Fruit fly (Drosophila melanogaster): Measurements from ENCODE around the gene CG34124.
A peak's percentile ranks its signal among the peaks of the same experiment; 100 is the strongest.

Gene CG34124

dm6 chr2L:5004677-5005463 is 46.7 kb downstream of the CG34124 start (continued):
- TF ChIP-seq GATAe (GFP tag; conservative IDR thresholded peaks at IDR 0.05), result peak; percentile 70
- TF ChIP-seq hkb (optimal IDR thresholded peaks at IDR 0.05), result no peak
- peak; percentile 97 for TF ChIP-seq hkb (GFP tag; IDR thresholded peaks at IDR 0.05)
- peak; percentile 97 for TF ChIP-seq B-H2 (GFP tag; optimal IDR thresholded peaks at IDR 0.05)
- peak; percentile 93 for TF ChIP-seq CG11504 (tag; optimal IDR thresholded peaks at IDR 0.05)
- TF ChIP-seq org-1 (GFP tag; optimal IDR thresholded peaks at IDR 0.05), result peak; percentile 92
- peak; percentile 91 for TF ChIP-seq CG18619 (GFP tag; optimal IDR thresholded peaks at IDR 0.05)
- peak; percentile 93 for TF ChIP-seq CG32767 (GFP tag; IDR thresholded peaks at IDR 0.05)
- peak; percentile 84 for TF ChIP-seq salm (tag; optimal IDR thresholded peaks at IDR 0.05)
- TF ChIP-seq Tbp (GFP tag; optimal IDR thresholded peaks at IDR 0.05), result no peak
- TF ChIP-seq sr (GFP tag; IDR thresholded peaks at IDR 0.05), result peak; percentile 62
- peak; percentile 97 for TF ChIP-seq Ptx1 (GFP tag; IDR thresholded peaks at IDR 0.05)
- peak; percentile 74 for TF ChIP-seq Usf (GFP tag; optimal IDR thresholded peaks at IDR 0.05)
- peak; percentile 98 for TF ChIP-seq Hand (GFP tag; optimal IDR thresholded peaks at IDR 0.05)
- peak; percentile 43 for TF ChIP-seq corto (GFP tag; optimal IDR thresholded peaks at IDR 0.05)
- TF ChIP-seq cad (GFP tag; optimal IDR thresholded peaks at IDR 0.05), result no peak
- peak; percentile 28 for TF ChIP-seq pzg (GFP tag; optimal IDR thresholded peaks at IDR 0.05)
- peak; percentile 97 for TF ChIP-seq CG9932 (GFP tag; IDR thresholded peaks at IDR 0.05)
- TF ChIP-seq H15 (GFP tag; IDR thresholded peaks at IDR 0.05), result peak; percentile 96
- TF ChIP-seq CG9437 (GFP tag; optimal IDR thresholded peaks at IDR 0.05), result peak; percentile 90
- TF ChIP-seq MTF-1 (GFP tag; optimal IDR thresholded peaks at IDR 0.05; ENCODE audit: borderline replicate concordance), result peak; percentile 76
- peak; percentile 95 for TF ChIP-seq CG14667 (GFP tag; IDR thresholded peaks at IDR 0.05)
- TF ChIP-seq CG10959 (GFP tag; IDR thresholded peaks at IDR 0.05), result peak; percentile 87
- TF ChIP-seq CG18764 (GFP tag; optimal IDR thresholded peaks at IDR 0.05), result peak; percentile 84
- no peak for TF ChIP-seq chinmo (GFP tag; IDR thresholded peaks at IDR 0.05; ENCODE audit: partially characterized antibody)
- no peak for TF ChIP-seq CG15479 (GFP tag; optimal IDR thresholded peaks at IDR 0.05)
- peak; percentile 93 for TF ChIP-seq maf-S (GFP tag; optimal IDR thresholded peaks at IDR 0.05)
- TF ChIP-seq fd96Cb (tag; optimal IDR thresholded peaks at IDR 0.05), result peak; percentile 93
- peak; percentile 99 for TF ChIP-seq sens (GFP tag)
- TF ChIP-seq CG11398 (GFP tag; optimal IDR thresholded peaks at IDR 0.05), result peak; percentile 91
- TF ChIP-seq CHES-1-like (GFP tag; optimal IDR thresholded peaks at IDR 0.05), result peak; percentile 96
- peak; percentile 94 for TF ChIP-seq chm (GFP tag; IDR thresholded peaks at IDR 0.05)
- peak; percentile 93 for TF ChIP-seq scrt (GFP tag; optimal IDR thresholded peaks at IDR 0.05)
- peak; percentile 90 for TF ChIP-seq Oaz (GFP tag; IDR thresholded peaks at IDR 0.05)
- peak; percentile 93 for TF ChIP-seq eyg (GFP tag; optimal IDR thresholded peaks at IDR 0.05)
- peak; percentile 71 for TF ChIP-seq CG8359 (GFP tag; optimal IDR thresholded peaks at IDR 0.05; ENCODE audit: borderline replicate concordance)
- peak; percentile 84 for TF ChIP-seq btn (GFP tag; optimal IDR thresholded peaks at IDR 0.05)
- no peak for TF ChIP-seq CG16813 (GFP tag; IDR thresholded peaks at IDR 0.05; ENCODE audit: partially characterized antibody)
- TF ChIP-seq CG10274 (GFP tag; optimal IDR thresholded peaks at IDR 0.05), result peak; percentile 78
- TF ChIP-seq CG2129 (GFP tag; IDR thresholded peaks at IDR 0.05; ENCODE audit: partially characterized antibody), result no peak
- peak; percentile 83 for TF ChIP-seq Adf1 (GFP tag; IDR thresholded peaks at IDR 0.05)
- TF ChIP-seq jumu (GFP tag; optimal IDR thresholded peaks at IDR 0.05), result peak; percentile 96
- peak; percentile 91 for TF ChIP-seq CG17829 (tag; optimal IDR thresholded peaks at IDR 0.05)
- peak; percentile 65 for TF ChIP-seq CG10431 (GFP tag; optimal IDR thresholded peaks at IDR 0.05)
- peak; percentile 94 for TF ChIP-seq CG8924 (tag; optimal IDR thresholded peaks at IDR 0.05)
- peak; percentile 92 for TF ChIP-seq Hr3 (GFP tag; optimal IDR thresholded peaks at IDR 0.05)
- peak; percentile 91 for TF ChIP-seq Rx (GFP tag; IDR thresholded peaks at IDR 0.05)
- TF ChIP-seq ham (GFP tag; IDR thresholded peaks at IDR 0.05), result peak; percentile 75; the same call in 1 of the 2 replicates
- TF ChIP-seq lilli (GFP tag; optimal IDR thresholded peaks at IDR 0.05), result peak; percentile 97
- peak; percentile 96 for TF ChIP-seq esg (GFP tag; conservative IDR thresholded peaks at IDR 0.05)

Measured in whole organism, embryonic.